Fruit fly (Drosophila melanogaster) whole organism, embryonic: ENCODE results near the gene CG43322.
A peak's percentile ranks its signal among the peaks of the same experiment; 100 is the strongest.

Experiments used
- Ada2b ChIP-seq: fragments of 200-800 bp; sonication (Bioruptor generic); IDR thresholded peaks from 2 replicates; pipeline ENCODE4 v1.3.6; 2022; ENCODE audit warnings: missing biosample characterization, missing genetic modification characterization
- Atf3 ChIP-seq: fragments of 200-800 bp; sonication (Bioruptor generic); optimal IDR thresholded peaks from 3 replicates; lab custom pipeline; 2016; ENCODE audit warnings: missing biosample characterization, missing genetic modification characterization
- Bdp1 ChIP-seq: fragments of 200-800 bp; sonication (Bioruptor generic); optimal IDR thresholded peaks from 3 replicates; lab custom pipeline; 2016; ENCODE audit warnings: missing biosample characterization, missing genetic modification characterization
- CG10979 ChIP-seq: fragments of 200-800 bp; sonication (Bioruptor generic); optimal IDR thresholded peaks from 2 replicates; lab custom pipeline; 2018; ENCODE audit warnings: missing biosample characterization, mild to moderate bottlenecking, missing genetic modification characterization, moderate library complexity
- CG11560 ChIP-seq: fragments of 200-800 bp; sonication (Bioruptor generic); IDR thresholded peaks from 3 replicates; pipeline ENCODE4 v1.3.6; 2022; ENCODE audit warnings: missing biosample characterization, missing genetic modification characterization
- CG12155 ChIP-seq: fragments of 200-800 bp; sonication (Bioruptor generic); optimal IDR thresholded peaks from 3 replicates; lab custom pipeline; 2016; ENCODE audit warnings: missing biosample characterization, missing genetic modification characterization
- CG13296 ChIP-seq: fragments of 200-800 bp; sonication (Bioruptor generic); optimal IDR thresholded peaks from 3 replicates; lab custom pipeline; 2018; ENCODE audit warnings: missing biosample characterization, mild to moderate bottlenecking, missing genetic modification characterization
- CG1529 ChIP-seq: fragments of 200-800 bp; sonication (Bioruptor generic); optimal IDR thresholded peaks from 3 replicates; lab custom pipeline; 2018; ENCODE audit warnings: missing biosample characterization, missing genetic modification characterization
- CG17359 ChIP-seq: fragments of 200-800 bp; sonication (Bioruptor generic); optimal IDR thresholded peaks from 3 replicates; lab custom pipeline; 2018; ENCODE audit warnings: missing biosample characterization, mild to moderate bottlenecking, missing genetic modification characterization, moderate library complexity
- CG18764 ChIP-seq: fragments of 200-800 bp; sonication (Bioruptor generic); optimal IDR thresholded peaks from 3 replicates; lab custom pipeline; 2016; ENCODE audit warnings: missing biosample characterization, missing genetic modification characterization
- CG2129 ChIP-seq: fragments of 200-800 bp; sonication (Bioruptor generic); IDR thresholded peaks from 2 replicates; pipeline ENCODE4 v1.3.6; 2022; ENCODE audit warnings: missing biosample characterization, missing genetic modification characterization; ENCODE audit not compliant: partially characterized antibody
- CG2875 ChIP-seq: fragments of 200-800 bp; sonication (Bioruptor generic); optimal IDR thresholded peaks from 2 replicates; lab custom pipeline; 2017; ENCODE audit warnings: missing biosample characterization, mild to moderate bottlenecking, missing genetic modification characterization, missing genetic modification reagents
- CG32772 ChIP-seq: fragments of 200-800 bp; sonication (Bioruptor generic); IDR thresholded peaks from 2 replicates; pipeline ENCODE4 v1.3.6; 2022; ENCODE audit warnings: missing biosample characterization, missing genetic modification characterization
- CG3726 ChIP-seq: fragments of 200-800 bp; sonication (Bioruptor generic); IDR thresholded peaks from 3 replicates; pipeline ENCODE4, ENCODE4 v1.3.6; 2022; ENCODE audit warnings: missing biosample characterization, missing genetic modification characterization
- CG4328 ChIP-seq: fragments of 200-800 bp; sonication (Bioruptor generic); optimal IDR thresholded peaks from 3 replicates; lab custom pipeline; 2017; ENCODE audit warnings: missing biosample characterization, missing genetic modification reagents, missing genetic modification characterization
- CG43689 ChIP-seq: fragments of 200-800 bp; sonication (Bioruptor generic); IDR thresholded peaks from 2 replicates; pipeline ENCODE4 v1.3.6; 2022; ENCODE audit warnings: missing biosample characterization, missing genetic modification characterization
- CG6254 ChIP-seq: fragments of 200-800 bp; sonication (Bioruptor generic); optimal IDR thresholded peaks from 3 replicates; lab custom pipeline; 2017; ENCODE audit warnings: mild to moderate bottlenecking, missing biosample characterization, missing genetic modification reagents, missing genetic modification characterization
- CG8388 ChIP-seq: fragments of 200-800 bp; sonication (Bioruptor generic); optimal IDR thresholded peaks from 2 replicates; lab custom pipeline; 2019; ENCODE audit warnings: missing biosample characterization, mild to moderate bottlenecking, missing genetic modification characterization, moderate library complexity
- CG8924 ChIP-seq: fragments of 200-800 bp; optimal IDR thresholded peaks from 3 replicates; lab custom pipeline; 2019; ENCODE audit warnings: missing biosample characterization, mild to moderate bottlenecking, missing genetic modification characterization, moderate library complexity
- Camta ChIP-seq: fragments of 200-800 bp; sonication (Bioruptor generic); optimal IDR thresholded peaks from 2 replicates; lab custom pipeline; 2016; ENCODE audit warnings: missing biosample characterization, missing genetic modification characterization
- Dek ChIP-seq: fragments of 200-800 bp; sonication (Bioruptor generic); optimal IDR thresholded peaks from 3 replicates; lab custom pipeline; 2019; ENCODE audit warnings: missing biosample characterization, mild to moderate bottlenecking, missing genetic modification characterization, moderate library complexity
- Drgx ChIP-seq: fragments of 200-800 bp; sonication (Bioruptor generic); IDR thresholded peaks from 2 replicates; pipeline ENCODE4 v1.3.6; 2022; ENCODE audit warnings: missing biosample characterization, missing genetic modification characterization
- E2f2 ChIP-seq: fragments of 200-800 bp; sonication (Bioruptor generic); IDR thresholded peaks from 2 replicates; pipeline ENCODE4 v1.3.6; 2022; ENCODE audit warnings: missing biosample characterization, missing genetic modification characterization
- Hand ChIP-seq: fragments of 200-800 bp; sonication (Bioruptor generic); optimal IDR thresholded peaks from 2 replicates; lab custom pipeline; 2017; ENCODE audit warnings: mild to moderate bottlenecking, missing biosample characterization, missing genetic modification reagents, missing genetic modification characterization
- HmgD ChIP-seq: fragments of 200-800 bp; sonication (Bioruptor generic); optimal IDR thresholded peaks from 3 replicates; lab custom pipeline; 2016; ENCODE audit warnings: missing biosample characterization, missing genetic modification characterization
- Hr3 ChIP-seq: fragments of 200-800 bp; sonication (Bioruptor generic); optimal IDR thresholded peaks from 3 replicates; lab custom pipeline; 2016; ENCODE audit warnings: missing biosample characterization, missing genetic modification characterization
- Hr39 ChIP-seq: fragments of >200 bp; optimal IDR thresholded peaks from 2 replicates; lab custom pipeline; 2017
- Lhr ChIP-seq: fragments of 200-800 bp; sonication (Bioruptor generic); optimal IDR thresholded peaks from 3 replicates; lab custom pipeline; 2017; ENCODE audit warnings: mild to moderate bottlenecking, missing biosample characterization, missing genetic modification reagents, missing genetic modification characterization
- Nf-YC ChIP-seq: fragments of 200-800 bp; optimal IDR thresholded peaks from 3 replicates; lab custom pipeline; 2019; ENCODE audit warnings: missing biosample characterization, mild to moderate bottlenecking, missing genetic modification characterization, moderate library complexity
- PHDP ChIP-seq: fragments of 200-800 bp; sonication (Bioruptor generic); optimal IDR thresholded peaks from 3 replicates; lab custom pipeline; 2018; ENCODE audit warnings: missing biosample characterization, mild to moderate bottlenecking, missing genetic modification characterization, moderate library complexity
- Rx ChIP-seq: fragments of 200-800 bp; sonication (Bioruptor generic); IDR thresholded peaks from 2 replicates; pipeline ENCODE4 v1.3.6; 2022; ENCODE audit warnings: missing biosample characterization, missing genetic modification characterization
- TFAM ChIP-seq: fragments of 200-800 bp; sonication (Bioruptor generic); optimal IDR thresholded peaks from 2 replicates; lab custom pipeline; 2017; ENCODE audit warnings: missing biosample characterization, missing genetic modification characterization, inconsistent platforms
- Usf ChIP-seq: fragments of 200-800 bp; sonication (Bioruptor generic); optimal IDR thresholded peaks from 2 replicates; lab custom pipeline; 2017; ENCODE audit warnings: missing genotype, missing biosample characterization, missing genetic modification characterization
- ab ChIP-seq: fragments of 200-800 bp; sonication (Bioruptor generic); optimal IDR thresholded peaks from 2 replicates; lab custom pipeline; 2016; ENCODE audit warnings: missing biosample characterization, missing genetic modification characterization
- az2 ChIP-seq: fragments of 200-800 bp; sonication (Bioruptor generic); optimal IDR thresholded peaks from 3 replicates; lab custom pipeline; 2016; ENCODE audit warnings: missing biosample characterization, missing genetic modification characterization
- bab2 ChIP-seq: fragments of 200-800 bp; sonication (Bioruptor generic); optimal IDR thresholded peaks from 2 replicates; lab custom pipeline; 2016; ENCODE audit warnings: missing biosample characterization, missing genetic modification characterization
- dimm ChIP-seq: fragments of 200-800 bp; sonication (Bioruptor generic); IDR thresholded peaks from 2 replicates; pipeline ENCODE4 v1.3.6; 2022; ENCODE audit warnings: missing biosample characterization, missing genetic modification characterization
- gsb ChIP-seq: fragments of 200-800 bp; sonication (Bioruptor generic); IDR thresholded peaks from 2 replicates; pipeline ENCODE4 v1.3.6; 2022; ENCODE audit warnings: missing biosample characterization, missing genetic modification characterization
- her ChIP-seq: fragments of 200-800 bp; sonication (Bioruptor generic); optimal IDR thresholded peaks from 2 replicates; lab custom pipeline; 2016; ENCODE audit warnings: missing biosample characterization, missing genetic modification characterization
- nerfin-1 ChIP-seq: fragments of 200-800 bp; sonication (Bioruptor generic); optimal IDR thresholded peaks from 3 replicates; lab custom pipeline; 2019; ENCODE audit warnings: missing biosample characterization, mild to moderate bottlenecking, missing genetic modification characterization, moderate library complexity
- phol ChIP-seq: fragments of 200-800 bp; sonication (Bioruptor generic); optimal IDR thresholded peaks from 3 replicates; lab custom pipeline; 2018; ENCODE audit warnings: missing biosample characterization, mild to moderate bottlenecking, missing genetic modification characterization, moderate library complexity
- repo ChIP-seq: fragments of 200-800 bp; sonication (Bioruptor generic); optimal IDR thresholded peaks from 2 replicates; lab custom pipeline; 2016; ENCODE audit warnings: missing biosample characterization, missing genetic modification characterization
- ro ChIP-seq: fragments of 200-800 bp; sonication (Bioruptor generic); IDR thresholded peaks from 2 replicates; pipeline ENCODE4 v1.3.6; 2022; ENCODE audit warnings: missing biosample characterization, missing genetic modification characterization
- sd ChIP-seq: fragments of 200-800 bp; sonication (Bioruptor generic); optimal IDR thresholded peaks from 3 replicates; lab custom pipeline; 2018; ENCODE audit warnings: missing biosample characterization, mild to moderate bottlenecking, missing genetic modification characterization, moderate library complexity
- sens-2 ChIP-seq: fragments of 200-800 bp; sonication (Bioruptor generic); IDR thresholded peaks from 2 replicates; pipeline ENCODE4 v1.3.6; 2022; ENCODE audit warnings: missing biosample characterization, missing genetic modification characterization
- sim ChIP-seq: fragments of 200-800 bp; sonication (Bioruptor generic); IDR thresholded peaks from 2 replicates; pipeline ENCODE4 v1.3.6; 2022; ENCODE audit warnings: missing biosample characterization, missing genetic modification characterization
- slp2 ChIP-seq: fragments of 200-800 bp; sonication (Bioruptor generic); optimal IDR thresholded peaks from 2 replicates; lab custom pipeline; 2016; ENCODE audit warnings: missing biosample characterization, missing genetic modification characterization
- stc ChIP-seq: fragments of 200-800 bp; sonication (Bioruptor generic); IDR thresholded peaks from 2 replicates; pipeline ENCODE4 v1.3.6; 2022; ENCODE audit warnings: missing biosample characterization, missing genetic modification characterization
- trh ChIP-seq: fragments of 200-800 bp; sonication (Bioruptor generic); optimal IDR thresholded peaks from 2 replicates; lab custom pipeline; 2016; ENCODE audit warnings: missing biosample characterization, missing genetic modification characterization
- unpg ChIP-seq: fragments of 200-800 bp; sonication (Bioruptor generic); optimal IDR thresholded peaks from 3 replicates; lab custom pipeline; 2018; ENCODE audit warnings: missing biosample characterization, mild to moderate bottlenecking, missing genetic modification characterization, moderate library complexity
- wek ChIP-seq: fragments of 200-800 bp; sonication (Bioruptor generic); optimal IDR thresholded peaks from 3 replicates; lab custom pipeline; 2018; ENCODE audit warnings: missing biosample characterization, mild to moderate bottlenecking, missing genetic modification characterization, moderate library complexity
- yki ChIP-seq: fragments of >200 bp; optimal IDR thresholded peaks from 3 replicates; lab custom pipeline; 2018
- z ChIP-seq: fragments of 200-800 bp; sonication (Bioruptor generic); IDR thresholded peaks from 3 replicates; pipeline ENCODE4 v1.3.6; 2022; ENCODE audit warnings: missing biosample characterization, missing genetic modification characterization

The CG43322 gene

DNA sequence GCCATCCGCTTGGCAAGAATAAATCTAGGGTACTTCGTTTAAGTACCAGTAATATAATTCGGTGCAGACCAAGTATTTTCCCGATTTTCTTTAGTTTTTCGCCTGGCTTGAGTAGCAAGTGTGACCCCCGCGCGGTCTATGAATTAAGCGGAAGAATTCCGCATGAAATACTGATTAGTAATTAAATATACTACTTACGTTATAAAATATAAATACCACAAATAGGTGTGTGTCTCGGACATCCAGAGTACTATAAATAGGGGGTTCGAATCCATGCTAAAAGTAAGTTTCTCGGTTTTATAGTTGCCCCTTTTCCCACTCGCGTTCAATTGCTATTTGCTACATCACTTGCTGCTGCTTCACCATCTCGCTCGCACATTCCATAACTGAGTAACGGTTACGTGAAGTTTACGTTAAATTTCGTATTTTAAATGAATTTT, 41.6 kb upstream of the CG43322 start, which contains the start of gene snRNP-U1-70K (continued):
- peak; percentile 87 for TF ChIP-seq nerfin-1 (tag; lab: Kevin White, UChicago)
- no peak for TF ChIP-seq her
- peak; percentile 92 for TF ChIP-seq sd (tag; lab: Kevin White, UChicago)
- no peak for TF ChIP-seq Usf (GFP tag; lab: Kevin White, UChicago)
- TF ChIP-seq CG2129 = no peak
- no peak for TF ChIP-seq gsb (GFP tag; lab: Robert Waterston, UW)
- TF ChIP-seq sens-2 = no peak
- no peak for TF ChIP-seq CG8388 (GFP tag; lab: Kevin White, UChicago)
- no peak for TF ChIP-seq unpg (GFP tag; lab: Kevin White, UChicago)
- peak; percentile 42 for TF ChIP-seq HmgD (GFP tag; lab: Kevin White, UChicago)
- no peak for TF ChIP-seq PHDP (tag; lab: Kevin White, UChicago)
- TF ChIP-seq Bdp1 (GFP tag; lab: Kevin White, UChicago) = no peak
- TF ChIP-seq CG18764 (GFP tag; lab: Kevin White, UChicago) = no peak
- TF ChIP-seq Lhr (GFP tag; lab: Kevin White, UChicago) = peak; percentile 82
- TF ChIP-seq repo = no peak
- TF ChIP-seq sim (GFP tag; lab: Robert Waterston, UW) = no peak
- no peak for TF ChIP-seq Hr39 (lab: Kevin White, UChicago)
- TF ChIP-seq Dek = peak; percentile 66
- TF ChIP-seq CG2875 (GFP tag; lab: Kevin White, UChicago) = no peak
- TF ChIP-seq Nf-YC (tag; lab: Kevin White, UChicago) = no peak
- no peak for TF ChIP-seq yki (lab: Kevin White, UChicago)
- TF ChIP-seq E2f2 (GFP tag; lab: Robert Waterston, UW) = peak; percentile 19; the same call in 1 of the 2 replicates
- no peak for TF ChIP-seq ab (GFP tag; lab: Kevin White, UChicago)
- peak; percentile 53 for TF ChIP-seq phol (tag; lab: Kevin White, UChicago)
- no peak for TF ChIP-seq CG12155 (GFP tag; lab: Kevin White, UChicago)
- no peak for TF ChIP-seq Atf3 (GFP tag; lab: Kevin White, UChicago)
- no peak for TF ChIP-seq CG13296 (GFP tag; lab: Kevin White, UChicago)
- TF ChIP-seq Hr3 (GFP tag; lab: Kevin White, UChicago) = no peak
- no peak for TF ChIP-seq Rx (GFP tag; lab: Robert Waterston, UW)
- no peak for TF ChIP-seq stc (GFP tag; lab: Robert Waterston, UW)
- no peak for TF ChIP-seq CG8924 (tag; lab: Kevin White, UChicago)
- no peak for TF ChIP-seq CG3726
- TF ChIP-seq CG1529 = no peak
- no peak for TF ChIP-seq CG6254 (GFP tag; lab: Kevin White, UChicago)
- TF ChIP-seq slp2 (GFP tag; lab: Kevin White, UChicago) = no peak
- no peak for TF ChIP-seq TFAM (GFP tag; lab: Kevin White, UChicago)
- TF ChIP-seq CG10979 (tag; lab: Kevin White, UChicago) = no peak
- TF ChIP-seq CG32772 = no peak
- no peak for TF ChIP-seq Hand (GFP tag; lab: Kevin White, UChicago)
- TF ChIP-seq az2 = no peak
- TF ChIP-seq Drgx (GFP tag; lab: Robert Waterston, UW) = no peak
- no peak for TF ChIP-seq trh (GFP tag; lab: Kevin White, UChicago)
- no peak for TF ChIP-seq CG11560 (tag; lab: Robert Waterston, UW)
- no peak for TF ChIP-seq CG17359 (tag; lab: Kevin White, UChicago)
- no peak for TF ChIP-seq Camta (GFP tag; lab: Kevin White, UChicago)
- TF ChIP-seq Ada2b (GFP tag; lab: Robert Waterston, UW) = no peak
- no peak for TF ChIP-seq dimm (GFP tag; lab: Robert Waterston, UW)
- no peak for TF ChIP-seq bab2 (GFP tag; lab: Kevin White, UChicago)
- no peak for TF ChIP-seq wek (GFP tag; lab: Kevin White, UChicago)
- TF ChIP-seq CG4328 = no peak
- no peak for TF ChIP-seq ro (GFP tag; lab: Robert Waterston, UW)
- TF ChIP-seq z (GFP tag; lab: Robert Waterston, UW) = no peak
- TF ChIP-seq CG43689 (GFP tag; lab: Robert Waterston, UW) = no peak
